Worm (Caenorhabditis elegans) whole organism, mixed stage, embryonic: ENCODE data around the gene hbl-1.

Source experiments
- ces-1 ChIP-seq: fragments of 150-350 bp; optimal IDR thresholded peaks from 2 replicates; lab custom pipeline; 2014; ENCODE audit warnings: missing biosample characterization, missing genetic modification reagents, missing genetic modification characterization
- drap-1 ChIP-seq: fragments of 200-800 bp; sonication (Bioruptor generic); optimal IDR thresholded peaks from 3 replicates; lab custom pipeline; 2018; ENCODE audit warnings: mild to moderate bottlenecking, missing genetic modification characterization, missing compliant biosample characterization
- elt-3 ChIP-seq: fragments of 150-350 bp; optimal IDR thresholded peaks from 2 replicates; lab custom pipeline; 2014; ENCODE audit warnings: missing biosample characterization, missing genetic modification characterization
- lin-32 ChIP-seq: fragments of 200-800 bp; sonication (Bioruptor generic); optimal IDR thresholded peaks from 2 replicates; lab custom pipeline; 2018; ENCODE audit warnings: mild to moderate bottlenecking, missing genetic modification characterization, missing compliant biosample characterization
- mab-5 ChIP-seq: fragments of 150-350 bp; optimal IDR thresholded peaks from 2 replicates; lab custom pipeline; 2014; ENCODE audit warnings: missing biosample characterization, missing genetic modification characterization
- pha-4 ChIP-seq: fragments of 150-350 bp; optimal IDR thresholded peaks from 2 replicates; lab custom pipeline; 2018; ENCODE audit warnings: missing biosample characterization, missing genetic modification reagents, missing genetic modification characterization
- snpc-4 ChIP-seq: fragments of 150-350 bp; optimal IDR thresholded peaks from 2 replicates; lab custom pipeline; 2014; ENCODE audit warnings: missing biosample characterization, missing genetic modification characterization

- TF ChIP-seq lin-32 (GFP tag; lab: Kevin White, UChicago) (no peak), drap-1 (GFP tag; lab: Kevin White, UChicago) (no peak), mab-5 (tag; lab: Kevin White, UChicago) (no peak), ces-1 (no peak), pha-4 (tag; lab: Kevin White, UChicago) (no peak), elt-3 (tag; lab: Kevin White, UChicago) (no peak), snpc-4 (tag; lab: Kevin White, UChicago) (no peak)
Measured at ce11 chrX:5829175-5829574, 7.2 kb downstream of the hbl-1 start, which contains the start of gene acp-5.
